Worm (Caenorhabditis elegans) whole organism, mixed stage, embryonic: ENCODE results near the gene flp-8.

Experiments used
- lin-13 ChIP-seq: fragments of 150-350 bp; optimal IDR thresholded peaks from 2 replicates; lab custom pipeline; 2014; ENCODE audit warnings: missing biosample characterization, missing genetic modification characterization
- nhr-237 ChIP-seq: fragments of 150-350 bp; optimal IDR thresholded peaks from 2 replicates; lab custom pipeline; 2014; ENCODE audit warnings: missing biosample characterization, missing genetic modification characterization
- nhr-76 ChIP-seq: sonication (generic microtip); optimal IDR thresholded peaks from 2 replicates; lab custom pipeline; 2017; ENCODE audit warnings: missing biosample characterization, missing genetic modification characterization
- snpc-4 ChIP-seq: fragments of 150-350 bp; optimal IDR thresholded peaks from 2 replicates; lab custom pipeline; 2014; ENCODE audit warnings: missing biosample characterization, missing genetic modification characterization

DNA sequence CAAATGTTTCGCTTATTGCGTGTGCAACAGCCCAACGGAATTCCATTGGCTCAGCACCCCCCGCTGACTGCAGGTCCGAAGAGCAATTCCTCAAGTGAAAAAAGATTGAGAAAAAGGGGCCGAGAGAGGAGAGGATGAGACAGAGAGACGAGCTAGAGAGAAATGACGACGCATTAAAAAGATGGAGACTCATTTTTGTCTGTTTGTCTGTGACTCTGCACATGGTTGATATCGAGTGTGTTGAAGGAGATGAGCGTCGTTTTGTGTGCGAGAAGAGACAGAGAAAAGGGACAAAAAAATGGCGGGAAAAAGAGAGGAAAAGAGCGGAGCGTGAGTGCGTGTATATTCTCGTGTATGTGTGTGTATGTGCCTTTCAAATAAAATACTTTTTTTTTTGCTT lies 40.2 kb upstream of the flp-8 start:
- TF ChIP-seq nhr-76 (tag; lab: Kevin White, UChicago) (no peak), snpc-4 (tag; lab: Kevin White, UChicago) (no peak), nhr-237 (peak; percentile 86), lin-13 (tag; lab: Kevin White, UChicago) (no peak)
